Fruit fly (Drosophila melanogaster) whole organism, prepupa: ENCODE measurements around the gene Tbh.

Experiments used
- CG10631 ChIP-seq: fragments of 200-800 bp; sonication (Bioruptor generic); optimal IDR thresholded peaks from 2 replicates; lab custom pipeline; 2016; ENCODE audit warnings: missing biosample characterization, missing genetic modification characterization
- CG10669 ChIP-seq: fragments of 200-800 bp; sonication (Bioruptor generic); optimal IDR thresholded peaks from 3 replicates; lab custom pipeline; 2018; ENCODE audit warnings: missing biosample characterization, mild to moderate bottlenecking, missing genetic modification characterization, moderate library complexity
- CG11294 ChIP-seq: fragments of 200-800 bp; sonication (Bioruptor generic); IDR thresholded peaks from 2 replicates; pipeline ENCODE4 v1.3.6; 2022; ENCODE audit warnings: missing biosample characterization, missing genetic modification characterization
- CG11902 ChIP-seq: fragments of 200-800 bp; sonication (Bioruptor generic); optimal IDR thresholded peaks from 3 replicates; lab custom pipeline; 2016; ENCODE audit warnings: missing biosample characterization, missing genetic modification characterization
- CG15336 ChIP-seq: fragments of 200-800 bp; sonication (Bioruptor generic); IDR thresholded peaks from 2 replicates; pipeline ENCODE4 v1.3.6; 2022; ENCODE audit warnings: missing biosample characterization, missing genetic modification characterization
- CG1621 ChIP-seq: fragments of 200-800 bp; sonication (Bioruptor generic); optimal IDR thresholded peaks from 3 replicates; lab custom pipeline; 2018; ENCODE audit warnings: missing biosample characterization, mild to moderate bottlenecking, missing genetic modification characterization
- CG16779 ChIP-seq: fragments of 200-800 bp; sonication (Bioruptor generic); optimal IDR thresholded peaks from 3 replicates; lab custom pipeline; 2017; ENCODE audit warnings: missing biosample characterization, mild to moderate bottlenecking, missing genetic modification characterization
- CG3032 ChIP-seq: fragments of 200-800 bp; optimal IDR thresholded peaks from 2 replicates; lab custom pipeline; 2019; ENCODE audit warnings: missing biosample characterization, mild to moderate bottlenecking, missing genetic modification characterization, moderate library complexity
- CG31627 ChIP-seq: fragments of 200-800 bp; sonication (Bioruptor generic); optimal IDR thresholded peaks from 3 replicates; lab custom pipeline; 2016; ENCODE audit warnings: missing biosample characterization, missing genetic modification characterization
- CG3919 ChIP-seq: fragments of 200-800 bp; sonication (Bioruptor generic); optimal IDR thresholded peaks from 3 replicates; lab custom pipeline; 2016; ENCODE audit warnings: missing biosample characterization, missing genetic modification characterization
- CG4318 ChIP-seq: fragments of 200-800 bp; sonication (Bioruptor generic); optimal IDR thresholded peaks from 3 replicates; lab custom pipeline; 2017; ENCODE audit warnings: missing biosample characterization, mild to moderate bottlenecking, missing genetic modification characterization
- CG6163 ChIP-seq: fragments of 200-800 bp; sonication (Bioruptor generic); IDR thresholded peaks from 3 replicates; pipeline ENCODE4 v1.3.6; 2022; ENCODE audit warnings: missing biosample characterization, missing genetic modification characterization
- CG6276 ChIP-seq: fragments of 200-800 bp; sonication (Bioruptor generic); optimal IDR thresholded peaks from 2 replicates; lab custom pipeline; 2017; ENCODE audit warnings: missing biosample characterization, mild to moderate bottlenecking, missing genetic modification characterization
- CG6808 ChIP-seq: fragments of 200-800 bp; sonication (Bioruptor generic); optimal IDR thresholded peaks from 3 replicates; lab custom pipeline; 2017; ENCODE audit warnings: missing biosample characterization, missing genetic modification characterization, mild to moderate bottlenecking, moderate library complexity, missing genetic modification reagents
- CG7368 ChIP-seq: fragments of 200-800 bp; sonication (Bioruptor generic); optimal IDR thresholded peaks from 3 replicates; lab custom pipeline; 2016; ENCODE audit warnings: missing biosample characterization, missing genetic modification characterization
- CG8119 ChIP-seq: fragments of 200-800 bp; sonication (Bioruptor generic); IDR thresholded peaks from 3 replicates; pipeline ENCODE4 v1.3.6; 2022; ENCODE audit warnings: missing biosample characterization, missing genetic modification characterization
- CG8319 ChIP-seq: fragments of 200-800 bp; sonication (Bioruptor generic); optimal IDR thresholded peaks from 3 replicates; lab custom pipeline; 2016; ENCODE audit warnings: missing biosample characterization, missing genetic modification characterization
- CG9139 ChIP-seq: fragments of 200-800 bp; sonication (Bioruptor generic); optimal IDR thresholded peaks from 3 replicates; lab custom pipeline; 2017; ENCODE audit warnings: missing biosample characterization, mild to moderate bottlenecking, missing genetic modification characterization
- Eip75B ChIP-seq: fragments of 200-800 bp; sonication (Bioruptor generic); optimal IDR thresholded peaks from 3 replicates; lab custom pipeline; 2016; ENCODE audit warnings: missing biosample characterization, missing genetic modification characterization
- Eip78C ChIP-seq: fragments of 200-800 bp; sonication (Bioruptor generic); peaks from one replicate; lab custom pipeline; 2016; ENCODE audit warnings: missing biosample characterization, missing genetic modification characterization
- Eip93F ChIP-seq: fragments of 200-800 bp; sonication (Bioruptor generic); optimal IDR thresholded peaks from 2 replicates; lab custom pipeline; 2016; ENCODE audit warnings: missing biosample characterization, mild to moderate bottlenecking, missing genetic modification characterization
- Ets21C ChIP-seq: fragments of 200-800 bp; sonication (Bioruptor generic); optimal IDR thresholded peaks from 3 replicates; lab custom pipeline; 2016; ENCODE audit warnings: missing biosample characterization, missing genetic modification characterization
- Gug ChIP-seq: fragments of 200-800 bp; sonication (Bioruptor generic); IDR thresholded peaks from 2 replicates; pipeline ENCODE4 v1.3.6; 2022; ENCODE audit warnings: missing biosample characterization, missing genetic modification characterization
- Hr38 ChIP-seq: sonication (Bioruptor generic); optimal IDR thresholded peaks from 2 replicates; lab custom pipeline; 2016; ENCODE audit warnings: missing biosample characterization, missing genetic modification characterization
- Hr39 ChIP-seq: fragments of 200-800 bp; sonication (Bioruptor generic); optimal IDR thresholded peaks from 2 replicates; lab custom pipeline; 2016; ENCODE audit warnings: missing biosample characterization, missing genetic modification characterization
- Hr4 ChIP-seq: fragments of 200-800 bp; sonication (Bioruptor generic); optimal IDR thresholded peaks from 3 replicates; lab custom pipeline; 2016; ENCODE audit warnings: missing biosample characterization, missing genetic modification characterization
- Lpt ChIP-seq: fragments of 200-800 bp; sonication (Bioruptor generic); optimal IDR thresholded peaks from 3 replicates; lab custom pipeline; 2016; ENCODE audit warnings: missing biosample characterization, missing genetic modification characterization
- Met ChIP-seq: fragments of 200-800 bp; sonication (Bioruptor generic); optimal IDR thresholded peaks from 3 replicates; lab custom pipeline; 2016; ENCODE audit warnings: missing biosample characterization, missing genetic modification characterization
- Smox ChIP-seq: fragments of 200-800 bp; sonication (Bioruptor generic); optimal IDR thresholded peaks from 3 replicates; lab custom pipeline; 2016; ENCODE audit warnings: missing biosample characterization, missing genetic modification characterization
- Sox14 ChIP-seq: fragments of 200-800 bp; sonication (Bioruptor generic); optimal IDR thresholded peaks from 3 replicates; lab custom pipeline; 2016; ENCODE audit warnings: missing biosample characterization, missing genetic modification characterization
- Sox15 ChIP-seq: fragments of 200-800 bp; sonication (Bioruptor generic); optimal IDR thresholded peaks from 3 replicates; lab custom pipeline; 2016; ENCODE audit warnings: missing biosample characterization, missing genetic modification characterization
- achi ChIP-seq: fragments of 200-800 bp; sonication (Bioruptor generic); optimal IDR thresholded peaks from 3 replicates; lab custom pipeline; 2016; ENCODE audit warnings: missing biosample characterization, missing genetic modification characterization
- cyc ChIP-seq: fragments of 200-800 bp; sonication (Bioruptor generic); optimal IDR thresholded peaks from 3 replicates; lab custom pipeline; 2016; ENCODE audit warnings: missing biosample characterization, missing genetic modification characterization
- dsx ChIP-seq: fragments of 200-800 bp; optimal IDR thresholded peaks from 3 replicates; lab custom pipeline; 2019; ENCODE audit warnings: missing biosample characterization, mild to moderate bottlenecking, missing genetic modification characterization, moderate library complexity; ENCODE audit not compliant: poor library complexity, severe bottlenecking
- eg ChIP-seq: fragments of 200-800 bp; sonication (Bioruptor generic); IDR thresholded peaks from 3 replicates; pipeline ENCODE4 v1.3.6; 2022; ENCODE audit warnings: missing biosample characterization, missing genetic modification characterization
- esn ChIP-seq: fragments of 200-800 bp; sonication (Bioruptor generic); optimal IDR thresholded peaks from 2 replicates; lab custom pipeline; 2016; ENCODE audit warnings: missing biosample characterization, mild to moderate bottlenecking, missing genetic modification characterization, moderate library complexity
- fd59A ChIP-seq: fragments of 200-800 bp; sonication (Bioruptor generic); optimal IDR thresholded peaks from 2 replicates; lab custom pipeline; 2017; ENCODE audit warnings: missing biosample characterization, mild to moderate bottlenecking, missing genetic modification characterization, missing genetic modification reagents
- fd85E ChIP-seq: fragments of 200-800 bp; sonication (Bioruptor generic); optimal IDR thresholded peaks from 3 replicates; lab custom pipeline; 2016; ENCODE audit warnings: missing biosample characterization, missing genetic modification characterization
- fkh ChIP-seq: fragments of 200-800 bp; sonication (Bioruptor generic); optimal IDR thresholded peaks from 3 replicates; lab custom pipeline; 2017; ENCODE audit warnings: missing biosample characterization, mild to moderate bottlenecking, missing genetic modification characterization, moderate library complexity
- pdm3 ChIP-seq: fragments of 200-800 bp; sonication (Bioruptor generic); optimal IDR thresholded peaks from 3 replicates; lab custom pipeline; 2016; ENCODE audit warnings: missing biosample characterization, missing genetic modification characterization
- salr ChIP-seq, 2 experiments: fragments of 200-800 bp; sonication (Bioruptor generic); optimal IDR thresholded peaks; 3 replicates each; lab custom pipeline; 2016 to 2018; ENCODE audit warnings: missing biosample characterization in 2 of 2, missing genetic modification characterization in 2 of 2, mild to moderate bottlenecking in 1 of 2
- spab ChIP-seq: fragments of 200-800 bp; sonication (Bioruptor generic); optimal IDR thresholded peaks from 2 replicates; lab custom pipeline; 2017; ENCODE audit warnings: missing biosample characterization, mild to moderate bottlenecking, missing genetic modification characterization, missing genetic modification reagents
- ss ChIP-seq, 2 experiments: fragments of 200-800 bp; sonication (Bioruptor generic); optimal IDR thresholded peaks; 2 replicates in 1 of 2; 3 replicates in 1 of 2; lab custom pipeline; 2017 to 2018; ENCODE audit warnings: mild to moderate bottlenecking in 2 of 2, missing biosample characterization in 2 of 2, missing genetic modification characterization in 2 of 2, moderate library complexity in 1 of 2
- topi ChIP-seq: fragments of 200-800 bp; sonication (Bioruptor generic); optimal IDR thresholded peaks from 3 replicates; lab custom pipeline; 2016; ENCODE audit warnings: missing biosample characterization, missing genetic modification characterization
- vri ChIP-seq: fragments of 200-800 bp; sonication (Bioruptor generic); optimal IDR thresholded peaks from 3 replicates; lab custom pipeline; 2016; ENCODE audit warnings: missing biosample characterization, mild to moderate bottlenecking, missing genetic modification characterization

Gene Tbh

DNA sequence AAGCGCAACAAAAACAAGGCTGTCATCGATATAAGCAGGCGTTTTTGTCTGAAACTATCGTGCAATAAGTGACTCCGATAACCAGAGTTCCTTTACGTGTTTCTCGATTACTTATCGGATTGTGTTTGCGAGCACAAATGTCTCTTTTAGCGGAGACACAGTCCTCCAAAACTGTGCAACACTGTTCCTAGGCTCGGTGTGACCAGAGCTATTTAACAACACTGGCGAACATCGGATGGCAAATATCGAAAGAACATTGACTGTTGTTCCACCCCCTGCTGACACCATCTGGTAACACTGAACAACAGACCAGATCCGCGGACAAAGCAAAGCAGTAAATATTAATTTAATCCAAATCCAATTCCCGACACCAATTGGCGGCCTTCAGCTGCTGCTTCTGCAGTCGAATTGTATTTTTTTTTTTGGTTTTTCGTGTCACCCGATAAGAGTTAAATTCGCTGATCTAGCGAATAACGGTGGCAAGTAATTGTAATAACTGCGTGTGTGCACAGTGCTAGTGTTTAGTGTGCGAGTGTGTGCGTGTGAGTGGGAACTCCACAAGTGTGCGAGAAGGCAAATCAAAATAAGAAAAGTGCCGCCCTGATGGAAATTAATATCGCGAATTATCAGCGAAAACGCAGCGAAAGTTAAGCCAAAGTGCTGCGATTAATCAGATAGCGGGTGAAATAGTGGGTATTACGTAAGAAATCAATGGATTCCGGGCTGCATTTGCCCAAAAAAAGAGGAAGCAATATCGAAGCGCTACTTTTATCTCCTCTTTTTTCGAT lies 66.1 kb downstream of the Tbh start, which contains the start of gene mys (continued):
- TF ChIP-seq fkh (peak; percentile 45), Eip93F (GFP tag; lab: Kevin White, UChicago) (peak; percentile 16), spab (GFP tag; lab: Kevin White, UChicago) (peak; percentile 31), topi (GFP tag; lab: Kevin White, UChicago) (peak; percentile 49), Hr38 (GFP tag; lab: Kevin White, UChicago) (no peak), Eip75B (peak; percentile 30), ss (GFP tag; optimal IDR thresholded peaks at IDR 0.05; lab: Kevin White, UChicago) (peak; percentile 68 to 83), CG3919 (peak; percentile 20)

DNA sequence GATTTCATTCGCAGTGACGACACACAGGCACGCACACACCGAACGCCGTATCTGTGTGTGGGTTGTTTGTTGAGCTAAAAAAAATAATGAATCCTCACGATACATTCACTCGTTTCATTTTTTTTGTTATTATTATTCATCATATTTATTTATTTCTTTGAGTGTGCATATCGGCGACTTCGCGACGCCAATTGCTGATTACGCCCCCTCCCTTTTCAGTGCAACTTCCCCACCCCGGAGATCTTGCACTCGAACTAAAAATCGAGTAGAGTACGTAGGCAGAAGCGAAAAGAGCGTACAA lies 66.6 kb downstream of the Tbh start:
- TF ChIP-seq CG9139 (GFP tag; lab: Kevin White, UChicago) = no peak
- no peak for TF ChIP-seq CG16779 (tag; lab: Kevin White, UChicago)
- TF ChIP-seq Eip75B = no peak
- no peak for TF ChIP-seq CG31627 (GFP tag; lab: Kevin White, UChicago)
- TF ChIP-seq Hr4 = peak; percentile 1
- TF ChIP-seq pdm3 = no peak
- no peak for TF ChIP-seq Gug
- peak; percentile 88 for TF ChIP-seq Eip78C (GFP tag; lab: Kevin White, UChicago)
- TF ChIP-seq CG10631 = peak; percentile 1
- TF ChIP-seq eg (GFP tag; lab: Robert Waterston, UW) = no peak
- TF ChIP-seq CG8319 (GFP tag; lab: Kevin White, UChicago) = no peak
- TF ChIP-seq ss (GFP tag; optimal IDR thresholded peaks at IDR 0.05; lab: Kevin White, UChicago) = peak in 1 of 2 experiments; percentile 67
- TF ChIP-seq fkh = no peak
- no peak for TF ChIP-seq spab (GFP tag; lab: Kevin White, UChicago)
- TF ChIP-seq CG15336 (GFP tag; lab: Robert Waterston, UW) = no peak
- no peak for TF ChIP-seq CG1621 (tag; lab: Kevin White, UChicago)
- no peak for TF ChIP-seq fd59A (GFP tag; lab: Kevin White, UChicago)
- no peak for TF ChIP-seq Sox15
- TF ChIP-seq achi (GFP tag; lab: Kevin White, UChicago) = no peak
- no peak for TF ChIP-seq dsx (GFP tag; lab: Kevin White, UChicago)
- TF ChIP-seq Eip93F (GFP tag; lab: Kevin White, UChicago) = no peak
- TF ChIP-seq CG11902 (GFP tag; lab: Kevin White, UChicago) = no peak
- TF ChIP-seq CG11294 (GFP tag; lab: Robert Waterston, UW) = no peak
- no peak for TF ChIP-seq CG10669 (GFP tag; lab: Kevin White, UChicago)
- TF ChIP-seq Hr38 (GFP tag; lab: Kevin White, UChicago) = no peak
- no peak for TF ChIP-seq CG3032
- no peak for TF ChIP-seq fd85E (GFP tag; lab: Kevin White, UChicago)
- TF ChIP-seq Ets21C (GFP tag; lab: Kevin White, UChicago) = no peak
- 0 out of 3 replicates have a peak, but pooled peaks have one; percentile 10 for TF ChIP-seq CG6163 (GFP tag; lab: Robert Waterston, UW)
- TF ChIP-seq Smox (GFP tag; lab: Kevin White, UChicago) = no peak
- TF ChIP-seq Hr39 (GFP tag; lab: Kevin White, UChicago) = no peak
- no peak for TF ChIP-seq CG8119 (GFP tag; lab: Robert Waterston, UW)
- TF ChIP-seq Lpt (GFP tag; lab: Kevin White, UChicago) = no peak
- TF ChIP-seq vri (GFP tag; lab: Kevin White, UChicago) = no peak
- no peak for TF ChIP-seq CG4318
- no peak for TF ChIP-seq salr (GFP tag; optimal IDR thresholded peaks at IDR 0.05; lab: Kevin White, UChicago)
- no peak for TF ChIP-seq CG6276 (GFP tag; lab: Kevin White, UChicago)
- TF ChIP-seq cyc (GFP tag; lab: Kevin White, UChicago) = no peak
- TF ChIP-seq CG6808 (GFP tag; lab: Kevin White, UChicago) = no peak
- TF ChIP-seq CG7368 (GFP tag; lab: Kevin White, UChicago) = no peak
- TF ChIP-seq Met (GFP tag; lab: Kevin White, UChicago) = no peak
- TF ChIP-seq Sox14 (GFP tag; lab: Kevin White, UChicago) = no peak
- TF ChIP-seq esn (GFP tag; lab: Kevin White, UChicago) = no peak
- TF ChIP-seq, all 60 proteins: peak for 5
